Fruit fly (Drosophila melanogaster) whole organism: Measurements from ENCODE around the gene Bap60.

Experiments
- CG8478 ChIP-seq: fragments of >200 bp; optimal IDR thresholded peaks from 2 replicates; lab custom pipeline; 2018; ENCODE audit warnings: inconsistent platforms
- Dll ChIP-seq: fragments of >200 bp; optimal IDR thresholded peaks from 2 replicates; lab custom pipeline; 2017
- EcR ChIP-seq, 2 experiments: fragments of >200 bp; optimal IDR thresholded peaks; 2 replicates each; lab custom pipeline; 2017; ENCODE audit warnings: missing biosample characterization in 2 of 2, missing genetic modification characterization in 2 of 2, missing genetic modification reagents in 2 of 2
- pan ChIP-seq: fragments of >200 bp; optimal IDR thresholded peaks from 2 replicates; lab custom pipeline; 2017
- psq ChIP-seq: fragments of >200 bp; optimal IDR thresholded peaks from 2 replicates; lab custom pipeline; 2017
- usp ChIP-seq: fragments of >200 bp; optimal IDR thresholded peaks from 2 replicates; lab custom pipeline; 2017; ENCODE audit warnings: missing biosample characterization, missing genetic modification characterization, mixed read lengths

The Bap60 gene

DNA sequence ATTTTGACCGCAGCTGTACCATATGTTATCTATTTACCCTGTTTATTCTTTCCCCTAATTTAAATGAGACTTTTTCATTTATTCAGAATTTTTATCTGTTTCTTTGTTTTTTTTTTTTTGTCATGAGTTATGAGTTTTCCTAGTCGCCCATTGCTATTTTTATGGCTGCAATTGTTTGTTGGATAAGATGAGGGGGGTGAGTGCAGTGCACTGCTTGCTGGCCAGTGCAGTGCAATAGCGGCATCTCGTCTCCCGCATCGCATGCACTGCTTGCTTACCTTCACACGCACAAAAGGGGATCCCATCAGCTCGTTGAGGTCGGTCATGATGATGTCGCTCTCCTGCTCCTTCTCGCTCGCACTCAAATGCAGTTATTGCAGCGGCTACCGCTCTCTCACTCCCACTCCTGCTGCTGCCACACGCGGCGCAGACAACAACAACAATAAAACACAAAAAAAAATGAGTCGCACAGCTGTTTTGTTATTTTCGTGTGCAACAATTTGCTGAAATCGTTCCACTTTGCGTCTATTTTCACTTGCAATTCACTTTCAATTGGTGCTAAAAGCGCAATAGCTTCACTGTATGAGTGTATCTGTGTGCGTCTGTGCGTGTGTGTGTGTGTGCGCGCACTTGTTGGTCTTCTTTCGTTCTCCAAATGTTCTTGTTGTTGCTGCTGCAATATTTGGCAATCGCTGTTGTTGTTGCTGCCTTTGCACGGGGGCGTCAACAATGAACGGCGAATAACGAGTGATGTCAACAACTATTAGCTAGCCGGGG is 31.1 kb downstream of the Bap60 start:
- TF ChIP-seq psq (lab: Kevin White, UChicago) (no peak), usp (no peak), EcR (GFP tag; optimal IDR thresholded peaks at IDR 0.05; lab: Kevin White, UChicago) (no peak), CG8478 (lab: Kevin White, UChicago) (peak; percentile 59), pan (no peak), Dll (lab: Kevin White, UChicago) (no peak)

DNA sequence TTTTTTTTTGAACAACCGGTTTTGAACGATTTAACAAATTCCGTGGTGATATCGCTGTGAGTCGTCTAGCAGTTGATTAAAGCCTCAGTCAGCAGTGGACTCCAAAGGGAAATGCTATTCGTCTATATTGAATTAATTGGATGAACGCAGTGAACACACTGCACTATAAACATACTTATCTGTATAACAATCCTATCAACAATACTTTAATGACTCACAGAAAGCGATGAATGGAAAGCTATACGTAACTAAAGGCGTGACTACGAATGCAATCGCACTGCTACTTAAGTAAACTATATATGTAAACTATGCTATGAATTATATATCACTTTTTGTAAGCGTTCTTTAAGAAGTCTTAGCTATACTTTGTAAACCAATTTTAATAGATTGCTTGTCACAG is 33.7 kb downstream of the Bap60 start:
- TF ChIP-seq pan (no peak), CG8478 (lab: Kevin White, UChicago) (no peak), psq (lab: Kevin White, UChicago) (no peak), Dll (lab: Kevin White, UChicago) (no peak), EcR (GFP tag; optimal IDR thresholded peaks at IDR 0.05; lab: Kevin White, UChicago) (no peak), usp (no peak)

- no peak for TF ChIP-seq CG8478 (lab: Kevin White, UChicago)
- no peak for TF ChIP-seq psq (lab: Kevin White, UChicago)
- TF ChIP-seq pan: no peak
- TF ChIP-seq EcR (GFP tag; optimal IDR thresholded peaks at IDR 0.05; lab: Kevin White, UChicago): no peak
- no peak for TF ChIP-seq usp
- TF ChIP-seq Dll (lab: Kevin White, UChicago): no peak
These were observed 42.7 kb downstream of the Bap60 start for dm6 chrX:13116438-13117243.

DNA sequence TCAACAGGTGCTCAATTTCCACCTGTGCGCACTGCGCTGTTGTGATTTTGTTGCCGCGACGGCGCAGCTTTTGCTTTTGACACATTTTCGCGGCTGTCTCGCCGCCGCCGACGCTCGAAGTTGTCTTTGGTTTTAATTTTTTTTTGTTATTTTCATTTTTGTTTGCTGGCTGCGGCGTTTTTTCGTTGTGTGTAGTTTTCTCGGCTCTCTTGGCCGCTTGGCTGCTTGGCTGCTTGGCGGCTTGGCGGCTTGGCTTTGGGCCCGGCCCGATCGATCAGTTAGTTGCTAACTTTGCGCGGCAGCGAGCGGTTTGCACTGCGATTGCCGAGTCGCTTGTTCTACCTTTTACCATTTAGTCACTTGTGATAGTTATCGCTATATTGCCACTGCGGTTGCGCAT is 44.4 kb downstream of the Bap60 start, which contains the start of gene CG42237:
Gene CG42237 (plus strand): TSS at position 271 of the 400 bp plus-strand sequence.
- TF ChIP-seq EcR (GFP tag; optimal IDR thresholded peaks at IDR 0.05; lab: Kevin White, UChicago): no peak
- no peak for TF ChIP-seq Dll (lab: Kevin White, UChicago)
- TF ChIP-seq pan: no peak
- no peak for TF ChIP-seq psq (lab: Kevin White, UChicago)
- no peak for TF ChIP-seq usp
- no peak for TF ChIP-seq CG8478 (lab: Kevin White, UChicago)

DNA sequence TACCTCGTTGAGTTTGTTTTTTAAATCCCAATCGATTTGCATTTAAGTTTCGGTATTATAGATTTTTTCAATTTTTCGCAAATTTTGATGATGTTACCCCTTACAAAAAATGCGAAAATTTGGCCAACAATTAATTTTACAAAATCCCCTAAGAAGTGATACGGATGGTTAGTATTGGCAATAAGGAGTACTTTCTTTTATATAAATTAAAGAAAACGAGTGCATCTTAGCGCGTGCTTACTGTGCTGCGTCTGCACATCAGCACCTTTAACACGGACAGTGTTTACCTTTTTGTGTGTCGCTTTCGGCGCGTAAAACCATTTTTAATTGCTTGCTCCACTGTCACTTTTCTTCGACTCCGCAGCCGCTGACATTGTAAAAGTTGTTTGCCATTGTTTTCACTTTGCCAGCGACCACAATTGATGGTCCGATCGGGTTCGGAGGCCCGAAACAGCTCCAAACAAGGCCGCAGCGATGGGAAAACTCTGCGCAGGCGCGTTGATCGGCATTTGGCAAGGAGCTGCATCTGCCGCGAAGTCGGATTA is 45.4 kb downstream of the Bap60 start:
- TF ChIP-seq pan (no peak), usp (no peak), CG8478 (lab: Kevin White, UChicago) (no peak), Dll (lab: Kevin White, UChicago) (no peak), psq (lab: Kevin White, UChicago) (no peak), EcR (GFP tag; optimal IDR thresholded peaks at IDR 0.05; lab: Kevin White, UChicago) (no peak)

dm6 chrX:13112238-13112829 is 47.0 kb downstream of the Bap60 start, which contains the start of gene Chpf:
TSS of gene Chpf (minus strand) at chrX:13112462.
- TF ChIP-seq usp (no peak), CG8478 (lab: Kevin White, UChicago) (no peak), psq (lab: Kevin White, UChicago) (no peak)

DNA sequence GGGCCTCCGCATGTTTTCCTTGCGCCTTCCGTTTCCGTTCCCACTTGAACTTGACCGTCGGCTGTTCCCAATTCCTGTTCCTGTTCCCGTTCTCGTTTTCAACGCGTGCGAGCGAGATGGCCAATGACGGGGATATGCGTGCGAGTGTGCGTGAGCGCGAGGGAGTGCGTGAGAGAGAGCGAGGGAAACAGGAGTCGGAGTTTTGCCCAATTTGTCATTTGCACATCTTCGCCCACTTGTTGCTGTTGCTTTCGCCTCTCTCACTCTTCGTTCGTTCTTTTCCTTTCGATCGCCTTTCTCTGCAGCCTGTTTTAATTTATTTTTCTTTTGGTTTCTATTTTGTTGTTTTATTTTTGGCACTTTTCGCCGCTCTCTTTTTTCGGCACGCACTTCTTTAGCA is 47.5 kb downstream of the Bap60 start:
- TF ChIP-seq psq (lab: Kevin White, UChicago) (no peak), usp (no peak), Dll (lab: Kevin White, UChicago) (no peak), EcR (GFP tag; optimal IDR thresholded peaks at IDR 0.05; lab: Kevin White, UChicago) (no peak), pan (no peak), CG8478 (lab: Kevin White, UChicago) (no peak)

DNA sequence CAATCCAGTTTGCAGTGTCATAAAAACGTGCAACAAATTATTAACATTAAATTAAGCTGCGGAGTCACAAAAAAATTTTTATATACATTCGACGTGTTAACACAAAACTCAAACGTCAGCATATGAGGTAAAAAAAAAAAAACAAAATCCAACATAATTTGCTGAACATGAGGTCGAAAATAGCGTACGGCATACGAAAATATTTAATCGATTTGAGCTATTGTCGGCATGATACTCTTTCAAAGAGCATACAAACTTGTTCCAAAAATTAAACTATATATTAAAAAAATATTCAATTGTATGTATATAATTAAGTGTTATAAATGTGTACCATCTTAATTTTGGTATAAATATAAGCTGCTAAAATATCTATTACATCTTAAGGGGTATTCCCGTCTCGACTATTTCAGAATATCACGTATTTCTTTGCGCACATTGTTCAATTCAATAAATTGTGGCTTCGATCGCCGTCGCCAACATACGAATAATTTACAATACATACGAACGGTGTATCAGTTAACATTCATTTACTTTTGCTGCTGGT is 49.7 kb downstream of the Bap60 start:
- TF ChIP-seq CG8478 (lab: Kevin White, UChicago) (no peak), usp (no peak), psq (lab: Kevin White, UChicago) (no peak), EcR (GFP tag; optimal IDR thresholded peaks at IDR 0.05; lab: Kevin White, UChicago) (no peak), Dll (lab: Kevin White, UChicago) (no peak), pan (no peak)

- TF ChIP-seq EcR (GFP tag; optimal IDR thresholded peaks at IDR 0.05; lab: Kevin White, UChicago) (no peak), pan (no peak), CG8478 (lab: Kevin White, UChicago) (no peak), usp (no peak), psq (lab: Kevin White, UChicago) (no peak), Dll (lab: Kevin White, UChicago) (no peak)
These were observed 51.0 kb downstream of the Bap60 start, which contains the start of gene Fer3HCH for dm6 chrX:13108144-13108824. TSS of gene Fer3HCH (minus strand) at chrX:13108194.
